Fruit fly (Drosophila melanogaster) whole organism, embryonic: ENCODE measurements around the gene CG44139.

Experiments used
- Awh ChIP-seq: fragments of 200-800 bp; sonication (Bioruptor generic); IDR thresholded peaks from 2 replicates; pipeline ENCODE4, ENCODE4 v1.3.6; 2022; ENCODE audit warnings: missing biosample characterization, missing genetic modification characterization
- CG12299 ChIP-seq: fragments of 200-800 bp; sonication (Bioruptor generic); optimal IDR thresholded peaks from 2 replicates; lab custom pipeline; 2018; ENCODE audit warnings: missing biosample characterization, mild to moderate bottlenecking, missing genetic modification characterization
- CG12769 ChIP-seq: fragments of 200-800 bp; sonication (Bioruptor generic); optimal IDR thresholded peaks from 2 replicates; lab custom pipeline; 2019; ENCODE audit warnings: missing biosample characterization, mild to moderate bottlenecking, missing genetic modification characterization, moderate library complexity
- CG13624 ChIP-seq: fragments of 200-800 bp; sonication (Bioruptor generic); optimal IDR thresholded peaks from 2 replicates; lab custom pipeline; 2016; ENCODE audit warnings: missing biosample characterization, missing genetic modification characterization
- CG13894 ChIP-seq: fragments of 200-800 bp; sonication (Bioruptor generic); optimal IDR thresholded peaks from 3 replicates; lab custom pipeline; 2018; ENCODE audit warnings: missing biosample characterization, mild to moderate bottlenecking, missing genetic modification characterization, moderate library complexity
- CG15479 ChIP-seq: fragments of 200-800 bp; sonication (Bioruptor generic); optimal IDR thresholded peaks from 3 replicates; lab custom pipeline; 2019; ENCODE audit warnings: missing biosample characterization, mild to moderate bottlenecking, missing genetic modification characterization, moderate library complexity
- CG15601 ChIP-seq: fragments of 200-800 bp; sonication (Bioruptor generic); optimal IDR thresholded peaks from 3 replicates; lab custom pipeline; 2019; ENCODE audit warnings: missing biosample characterization, mild to moderate bottlenecking, missing genetic modification characterization, moderate library complexity
- CG18262 ChIP-seq: fragments of 200-800 bp; optimal IDR thresholded peaks from 3 replicates; lab custom pipeline; 2019; ENCODE audit warnings: missing biosample characterization, mild to moderate bottlenecking, missing genetic modification characterization, moderate library complexity
- CG34422 ChIP-seq: fragments of 200-800 bp; sonication (Bioruptor generic); IDR thresholded peaks from 3 replicates; pipeline ENCODE4 v1.3.6; 2022; ENCODE audit warnings: missing biosample characterization, missing genetic modification characterization
- CG3847 ChIP-seq: fragments of 200-800 bp; sonication (Bioruptor generic); IDR thresholded peaks from 2 replicates; pipeline ENCODE4 v1.3.6; 2022; ENCODE audit warnings: missing biosample characterization, missing genetic modification characterization
- CG6272 ChIP-seq: fragments of 200-800 bp; sonication (Bioruptor generic); IDR thresholded peaks from 2 replicates; pipeline ENCODE4 v1.3.6; 2022; ENCODE audit warnings: missing biosample characterization, missing genetic modification characterization
- CG6683 ChIP-seq: fragments of 200-800 bp; sonication (Bioruptor generic); optimal IDR thresholded peaks from 2 replicates; lab custom pipeline; 2017; ENCODE audit warnings: missing biosample characterization, mild to moderate bottlenecking, missing genetic modification characterization, missing genetic modification reagents
- CG6765 ChIP-seq: fragments of 200-800 bp; sonication (Bioruptor generic); optimal IDR thresholded peaks from 3 replicates; lab custom pipeline; 2017; ENCODE audit warnings: missing biosample characterization, mild to moderate bottlenecking, missing genetic modification characterization
- CG7745 ChIP-seq: fragments of 200-800 bp; sonication (Bioruptor generic); optimal IDR thresholded peaks from 2 replicates; lab custom pipeline; 2018; ENCODE audit warnings: missing biosample characterization, mild to moderate bottlenecking, missing genetic modification characterization, moderate library complexity
- CG8388 ChIP-seq: fragments of 200-800 bp; sonication (Bioruptor generic); optimal IDR thresholded peaks from 2 replicates; lab custom pipeline; 2019; ENCODE audit warnings: missing biosample characterization, mild to moderate bottlenecking, missing genetic modification characterization, moderate library complexity
- CG9932 ChIP-seq: fragments of 200-800 bp; sonication (Bioruptor generic); IDR thresholded peaks from 2 replicates; pipeline ENCODE4 v1.3.6; 2022; ENCODE audit warnings: missing biosample characterization, missing genetic modification characterization
- E2f1 ChIP-seq: fragments of 200-800 bp; sonication (Bioruptor generic); IDR thresholded peaks from 2 replicates; pipeline ENCODE4 v1.3.6; 2022; ENCODE audit warnings: missing biosample characterization, missing genetic modification characterization
- Fer3 ChIP-seq: fragments of 200-800 bp; sonication (Bioruptor generic); optimal IDR thresholded peaks from 2 replicates; lab custom pipeline; 2018; ENCODE audit warnings: missing biosample characterization, mild to moderate bottlenecking, missing genetic modification characterization, moderate library complexity
- Hmr ChIP-seq: fragments of 200-800 bp; sonication (Bioruptor generic); optimal IDR thresholded peaks from 3 replicates; lab custom pipeline; 2017; ENCODE audit warnings: mild to moderate bottlenecking, missing biosample characterization, missing genetic modification reagents, missing genetic modification characterization
- Med ChIP-seq: fragments of 200-800 bp; sonication (Bioruptor generic); peaks from one replicate; lab custom pipeline; 2016; ENCODE audit warnings: missing biosample characterization, missing genetic modification characterization, mild to moderate bottlenecking, inconsistent platforms, moderate library complexity
- Meics ChIP-seq: fragments of 200-800 bp; sonication (Bioruptor generic); optimal IDR thresholded peaks from 2 replicates; lab custom pipeline; 2017; ENCODE audit warnings: missing biosample characterization, mild to moderate bottlenecking, missing genetic modification characterization
- abd-A ChIP-seq: fragments of 200-800 bp; sonication (Bioruptor generic); optimal IDR thresholded peaks from 3 replicates; lab custom pipeline; 2019; ENCODE audit warnings: missing biosample characterization, mild to moderate bottlenecking, missing genetic modification characterization, moderate library complexity
- br ChIP-seq: fragments of >200 bp; optimal IDR thresholded peaks from 2 replicates; lab custom pipeline; 2017
- caup ChIP-seq: fragments of 200-800 bp; sonication (Bioruptor generic); optimal IDR thresholded peaks from 3 replicates; lab custom pipeline; 2017; ENCODE audit warnings: missing biosample characterization, mild to moderate bottlenecking, missing genetic modification characterization, moderate library complexity; ENCODE audit not compliant: severe bottlenecking
- disco-r ChIP-seq: fragments of 200-800 bp; sonication (Bioruptor generic); optimal IDR thresholded peaks from 2 replicates; lab custom pipeline; 2016; ENCODE audit warnings: missing biosample characterization, missing genetic modification characterization
- grn ChIP-seq: fragments of 200-800 bp; sonication (Bioruptor generic); optimal IDR thresholded peaks from 3 replicates; lab custom pipeline; 2017; ENCODE audit warnings: missing biosample characterization, missing genetic modification characterization
- gt ChIP-seq: fragments of 200-800 bp; sonication (Bioruptor generic); IDR thresholded peaks from 2 replicates; pipeline ENCODE4 v1.3.6; 2022; ENCODE audit warnings: missing biosample characterization, missing genetic modification characterization
- kni ChIP-seq: fragments of 200-800 bp; sonication (Bioruptor generic); optimal IDR thresholded peaks from 3 replicates; lab custom pipeline; 2017; ENCODE audit warnings: mild to moderate bottlenecking, missing biosample characterization, missing genetic modification reagents, missing genetic modification characterization
- lilli ChIP-seq: fragments of 200-800 bp; sonication (Bioruptor generic); optimal IDR thresholded peaks from 3 replicates; lab custom pipeline; 2016; ENCODE audit warnings: missing biosample characterization, missing genetic modification characterization
- pita ChIP-seq: fragments of 200-800 bp; sonication (Bioruptor generic); optimal IDR thresholded peaks from 2 replicates; lab custom pipeline; 2017; ENCODE audit warnings: missing biosample characterization, mild to moderate bottlenecking, missing genetic modification characterization
- psq ChIP-seq: fragments of 200-800 bp; sonication (Bioruptor generic); optimal IDR thresholded peaks from 2 replicates; lab custom pipeline; 2017; ENCODE audit warnings: missing biosample characterization, missing genetic modification characterization
- sd ChIP-seq: fragments of 200-800 bp; sonication (Bioruptor generic); optimal IDR thresholded peaks from 3 replicates; lab custom pipeline; 2018; ENCODE audit warnings: missing biosample characterization, mild to moderate bottlenecking, missing genetic modification characterization, moderate library complexity
- slbo ChIP-seq: fragments of 200-800 bp; sonication (Bioruptor generic); IDR thresholded peaks from 2 replicates; pipeline ENCODE4 v1.3.6; 2022; ENCODE audit warnings: missing biosample characterization, missing genetic modification characterization
- slou ChIP-seq: fragments of 200-800 bp; sonication (Bioruptor generic); optimal IDR thresholded peaks from 3 replicates; lab custom pipeline; 2016; ENCODE audit warnings: missing biosample characterization, missing genetic modification characterization
- trh ChIP-seq: fragments of 200-800 bp; sonication (Bioruptor generic); optimal IDR thresholded peaks from 2 replicates; lab custom pipeline; 2016; ENCODE audit warnings: missing biosample characterization, missing genetic modification characterization

Gene CG44139

DNA sequence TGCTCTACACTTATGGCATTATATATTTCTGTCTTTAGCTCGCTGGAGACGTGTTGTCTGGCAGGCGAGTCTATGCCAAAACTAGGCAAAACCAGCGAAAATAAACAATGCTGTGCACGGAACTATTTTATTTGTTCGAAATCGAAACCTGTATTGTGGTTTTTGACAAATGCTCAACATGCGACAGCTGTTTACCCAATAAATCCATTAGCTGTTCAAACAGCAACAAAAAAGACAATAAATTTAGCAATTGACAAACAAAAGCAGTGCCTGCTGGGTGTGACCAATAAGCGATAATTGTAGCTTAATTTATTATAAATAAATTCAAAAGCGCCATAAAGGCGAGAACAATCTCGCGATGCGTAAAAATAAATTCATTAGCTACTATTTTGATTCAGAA, 48.1 kb downstream of the CG44139 start (continued):
- TF ChIP-seq CG8388 (GFP tag; lab: Kevin White, UChicago) (no peak), slou (GFP tag; lab: Kevin White, UChicago) (no peak), caup (GFP tag; lab: Kevin White, UChicago) (peak; percentile 34), CG13894 (tag; lab: Kevin White, UChicago) (peak; percentile 34), CG3847 (GFP tag; lab: Robert Waterston, UW) (0 out of 2 replicates have a peak, but pooled peaks have one; percentile 5), CG18262 (tag; lab: Kevin White, UChicago) (no peak), Meics (GFP tag; lab: Kevin White, UChicago) (peak; percentile 42), Hmr (GFP tag; lab: Kevin White, UChicago) (no peak), Fer3 (tag; lab: Kevin White, UChicago) (peak; percentile 13)
- TF ChIP-seq, all 482 proteins: peak for 21

DNA sequence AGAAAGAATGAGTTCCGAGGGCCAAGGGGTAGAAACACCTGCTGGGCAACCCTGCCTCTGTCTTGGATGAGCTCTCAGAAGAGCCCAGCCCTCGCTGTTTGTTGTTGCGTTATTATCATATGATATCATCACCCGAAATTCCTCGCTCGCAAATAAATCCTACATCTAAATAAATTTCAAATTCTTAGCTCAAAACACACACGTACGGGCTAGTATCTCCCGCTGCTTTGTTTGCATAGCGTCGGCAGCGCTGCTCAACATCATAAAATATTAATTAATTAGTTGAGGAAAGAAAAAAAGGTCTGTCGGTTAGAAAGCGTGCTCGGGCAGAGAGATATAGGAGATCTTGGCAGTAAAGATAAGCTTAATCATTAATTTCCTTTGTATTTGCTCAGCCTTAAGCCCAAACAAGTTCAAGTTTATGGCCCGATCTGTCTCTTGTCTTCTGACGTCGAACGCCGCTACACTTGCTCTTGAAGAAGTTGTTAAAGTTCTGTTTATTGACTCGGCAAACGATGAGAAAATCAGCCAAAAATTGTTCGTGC, 49.3 kb downstream of the CG44139 start:
- no peak for TF ChIP-seq E2f1
- no peak for TF ChIP-seq psq (GFP tag; lab: Kevin White, UChicago)
- TF ChIP-seq CG9932 = 0 out of 2 replicates have a peak, but pooled peaks have one; percentile 9
- peak; percentile 87 for TF ChIP-seq sd (tag; lab: Kevin White, UChicago)
- TF ChIP-seq pita (GFP tag; lab: Kevin White, UChicago) = no peak
- peak; percentile 37 for TF ChIP-seq Med
- TF ChIP-seq Awh = peak; percentile 61; the same call in 1 of the 2 replicates
- TF ChIP-seq slbo = 0 out of 2 replicates have a peak, but pooled peaks have one; percentile 16
- TF ChIP-seq CG6765 (GFP tag; lab: Kevin White, UChicago) = no peak
- TF ChIP-seq CG6683 (GFP tag; lab: Kevin White, UChicago) = no peak
- no peak for TF ChIP-seq CG12299
- TF ChIP-seq CG6272 (GFP tag; lab: Robert Waterston, UW) = no peak
- no peak for TF ChIP-seq CG34422
- peak; percentile 65 for TF ChIP-seq abd-A
- TF ChIP-seq kni (GFP tag; lab: Kevin White, UChicago) = peak; percentile 23
- TF ChIP-seq CG13624 (GFP tag; lab: Kevin White, UChicago) = no peak
- TF ChIP-seq CG7745 (tag; lab: Kevin White, UChicago) = peak; percentile 63
- no peak for TF ChIP-seq gt (GFP tag; lab: Robert Waterston, UW)
- TF ChIP-seq CG15601 = no peak
- TF ChIP-seq trh = no peak
- TF ChIP-seq grn = peak; percentile 66
- no peak for TF ChIP-seq br (lab: Kevin White, UChicago)
- no peak for TF ChIP-seq CG15479 (GFP tag; lab: Kevin White, UChicago)
- no peak for TF ChIP-seq lilli (GFP tag; lab: Kevin White, UChicago)
- no peak for TF ChIP-seq disco-r (GFP tag; lab: Kevin White, UChicago)
- TF ChIP-seq CG12769 (tag; lab: Kevin White, UChicago) = peak; percentile 3
- TF ChIP-seq, all 482 proteins: peak for 10
